Worm (Caenorhabditis elegans) whole organism, late embryonic: ENCODE results near the gene T04C9.1.

Experiments used
- ama-1 ChIP-seq: fragments of 150-350 bp; optimal IDR thresholded peaks from 2 replicates; lab custom pipeline; 2014
- che-1 ChIP-seq: sonication (generic microtip); optimal IDR thresholded peaks from 2 replicates; lab custom pipeline; 2016; ENCODE audit warnings: mild to moderate bottlenecking, missing genetic modification characterization, missing compliant biosample characterization
- hlh-30 ChIP-seq: sonication (generic microtip); optimal IDR thresholded peaks from 2 replicates; lab custom pipeline; 2017; ENCODE audit warnings: antibody characterized with exemption, missing genetic modification characterization, missing compliant biosample characterization; ENCODE audit not compliant: insufficient read depth
- nfya-1 ChIP-seq: sonication (generic microtip); optimal IDR thresholded peaks from 2 replicates; lab custom pipeline; 2017; ENCODE audit warnings: missing genetic modification characterization, mild to moderate bottlenecking, missing compliant biosample characterization, antibody characterized with exemption, moderate library complexity
- nhr-11 ChIP-seq: fragments of 150-350 bp; optimal IDR thresholded peaks from 2 replicates; lab custom pipeline; 2014; ENCODE audit warnings: missing biosample characterization, missing genetic modification characterization
- pha-2 ChIP-seq: sonication (generic microtip); optimal IDR thresholded peaks from 2 replicates; lab custom pipeline; 2017; ENCODE audit warnings: mild to moderate bottlenecking, missing genetic modification characterization, missing compliant biosample characterization

DNA sequence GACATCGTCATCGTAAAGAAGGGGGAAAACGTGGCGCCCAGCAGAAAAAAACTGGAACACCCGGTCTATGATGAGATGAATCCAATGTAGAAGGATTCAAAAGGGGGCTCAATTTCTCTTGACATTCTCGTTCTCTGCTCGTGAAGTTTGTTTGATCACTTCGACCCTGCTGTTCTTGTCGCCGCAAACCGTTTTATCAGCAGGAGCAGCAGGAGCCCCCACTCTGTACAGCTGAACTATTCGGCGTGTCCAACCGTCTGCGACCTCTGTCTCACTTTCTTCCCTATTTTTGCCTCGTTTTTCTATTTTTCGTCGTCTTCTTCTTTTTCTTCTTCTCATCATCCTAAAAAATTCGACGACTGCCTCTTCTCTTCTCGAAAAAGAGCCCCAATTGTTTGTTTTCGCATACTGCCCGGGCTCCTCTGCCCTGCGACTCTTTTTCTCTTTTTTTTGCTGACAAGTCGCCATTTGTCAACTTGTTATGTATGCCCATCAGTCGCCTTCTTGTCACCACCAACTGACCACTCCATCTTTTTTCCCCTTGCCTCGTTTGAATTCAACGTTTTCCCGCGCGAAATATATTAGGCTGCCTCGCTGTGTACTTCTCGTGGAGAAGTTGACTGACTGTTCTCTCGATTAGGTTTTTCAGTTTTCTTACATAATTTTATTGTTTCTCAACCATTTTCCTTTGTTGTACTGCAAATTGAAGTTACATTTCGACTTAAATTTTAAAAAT lies 3.9 kb upstream of the T04C9.1 start:
- TF ChIP-seq hlh-30 (no peak), pha-2 (tag; lab: Kevin White, UChicago) (no peak), ama-1 (lab: Kevin White, UChicago) (no peak), nfya-1 (no peak), nhr-11 (tag; lab: Kevin White, UChicago) (no peak), che-1 (tag; lab: Kevin White, UChicago) (no peak)
